Worm (Caenorhabditis elegans) whole organism, L4 larva: Measurements from ENCODE around the gene C11E4.8.

ENCODE experiments used
- F26F4.8 ChIP-seq: fragments of 200-800 bp; sonication (Bioruptor generic); conservative IDR thresholded peaks from 2 replicates; pipeline ENCODE4 v1.3.6; 2022; ENCODE audit warnings: missing genetic modification characterization, missing compliant biosample characterization
- T26A8.4 ChIP-seq: fragments of 200-800 bp; sonication (Bioruptor generic); IDR thresholded peaks from 2 replicates; pipeline ENCODE4 v1.3.6; 2022; ENCODE audit warnings: missing genetic modification characterization, missing compliant biosample characterization
- Y105C5A.15 ChIP-seq: fragments of 200-800 bp; sonication (Bioruptor generic); IDR thresholded peaks from 2 replicates; pipeline ENCODE4 v1.3.6; 2022; ENCODE audit warnings: missing genetic modification characterization, missing compliant biosample characterization
- Y48G9A.11 ChIP-seq: fragments of 200-800 bp; sonication (Bioruptor generic); IDR thresholded peaks from 2 replicates; pipeline ENCODE4 v1.3.6; 2022; ENCODE audit warnings: missing genetic modification reagents, missing genetic modification characterization, missing compliant biosample characterization
- ZK546.5 ChIP-seq, 2 experiments: sonication (generic microtip); optimal IDR thresholded peaks; 2 replicates each; lab custom pipeline; 2017; ENCODE audit warnings: missing biosample characterization in 2 of 2, missing genetic modification characterization in 2 of 2
- aha-1 ChIP-seq: fragments of 150-350 bp; peaks from one replicate; lab custom pipeline; 2014; ENCODE audit warnings: missing biosample characterization, missing genetic modification characterization
- ama-1 ChIP-seq: fragments of 150-350 bp; optimal IDR thresholded peaks from 2 replicates; lab custom pipeline; 2014; ENCODE audit warnings: inconsistent platforms, mixed read lengths
- arid-1 ChIP-seq: fragments of 200-800 bp; sonication (Bioruptor generic); conservative IDR thresholded peaks from 2 replicates; pipeline ENCODE4 v1.3.6; 2022; ENCODE audit warnings: missing genetic modification reagents, missing genetic modification characterization, missing compliant biosample characterization
- ceh-20 ChIP-seq: fragments of 200-800 bp; sonication (Bioruptor generic); IDR thresholded peaks from 2 replicates; pipeline ENCODE4 v1.3.6; 2022; ENCODE audit warnings: missing genetic modification reagents, missing genetic modification characterization, missing compliant biosample characterization
- ceh-32 ChIP-seq: sonication (generic microtip); optimal IDR thresholded peaks from 2 replicates; lab custom pipeline; 2016; ENCODE audit warnings: mild to moderate bottlenecking, missing genetic modification characterization, missing compliant biosample characterization; ENCODE audit not compliant: poor library complexity
- ceh-44 ChIP-seq: fragments of 200-800 bp; sonication (Bioruptor generic); IDR thresholded peaks from 2 replicates; pipeline ENCODE4 v1.3.6; 2022; ENCODE audit warnings: missing genetic modification reagents, missing genetic modification characterization, missing compliant biosample characterization
- ceh-82 ChIP-seq: sonication (generic microtip); optimal IDR thresholded peaks from 2 replicates; lab custom pipeline; 2017; ENCODE audit warnings: missing biosample characterization, missing genetic modification characterization
- cey-2 ChIP-seq: sonication (generic microtip); optimal IDR thresholded peaks from 3 replicates; lab custom pipeline; 2017; ENCODE audit warnings: missing genetic modification characterization, mild to moderate bottlenecking, missing compliant biosample characterization, antibody characterized with exemption, borderline replicate concordance; ENCODE audit not compliant: insufficient read depth
- ctbp-1 ChIP-seq: fragments of 200-800 bp; sonication (Bioruptor generic); IDR thresholded peaks from 2 replicates; pipeline ENCODE4 v1.3.6; 2022; ENCODE audit warnings: missing genetic modification reagents, missing genetic modification characterization, missing compliant biosample characterization
- daf-16 ChIP-seq, 3 experiments: sonication (generic microtip); optimal IDR thresholded peaks; 2 replicates each; lab custom pipeline; 2016 to 2017; ENCODE audit warnings: missing genetic modification characterization in 3 of 3, missing genetic modification reagents in 3 of 3, mild to moderate bottlenecking in 2 of 3, missing compliant biosample characterization in 2 of 3, missing biosample characterization in 1 of 3, moderate library complexity in 1 of 3
- daf-19 ChIP-seq: fragments of 200-800 bp; sonication (Bioruptor generic); conservative IDR thresholded peaks from 2 replicates; pipeline ENCODE4 v1.3.6; 2022; ENCODE audit warnings: missing genetic modification characterization, missing compliant biosample characterization
- dmd-6 ChIP-seq: fragments of 200-800 bp; sonication (Bioruptor generic); IDR thresholded peaks from 2 replicates; pipeline ENCODE4 v1.3.6; 2022; ENCODE audit warnings: missing genetic modification reagents, missing genetic modification characterization, missing compliant biosample characterization
- dmd-9 ChIP-seq: fragments of 200-800 bp; sonication (Bioruptor generic); IDR thresholded peaks from 2 replicates; pipeline ENCODE4 v1.3.6; 2022; ENCODE audit warnings: missing genetic modification reagents, missing genetic modification characterization, missing compliant biosample characterization
- dpl-1 ChIP-seq: fragments of 150-350 bp; optimal IDR thresholded peaks from 2 replicates; lab custom pipeline; 2014; ENCODE audit warnings: missing biosample characterization, missing genetic modification reagents, missing genetic modification characterization
- duxl-1 ChIP-seq: sonication (generic microtip); optimal IDR thresholded peaks from 2 replicates; lab custom pipeline; 2016; ENCODE audit warnings: mild to moderate bottlenecking, missing genetic modification characterization, moderate library complexity, missing compliant biosample characterization; ENCODE audit not compliant: poor library complexity
- egl-43 ChIP-seq: fragments of 200-800 bp; sonication (Bioruptor generic); IDR thresholded peaks from 2 replicates; pipeline ENCODE4 v1.3.6; 2022; ENCODE audit warnings: missing genetic modification reagents, missing genetic modification characterization, missing compliant biosample characterization
- fkh-10 ChIP-seq: fragments of 150-350 bp; optimal IDR thresholded peaks from 2 replicates; lab custom pipeline; 2014; ENCODE audit warnings: missing biosample characterization, missing genetic modification reagents, missing genetic modification characterization
- fos-1 ChIP-seq: fragments of 150-350 bp; optimal IDR thresholded peaks from 2 replicates; lab custom pipeline; 2014; ENCODE audit warnings: missing biosample characterization, missing genetic modification characterization
- hlh-11 ChIP-seq: fragments of 200-800 bp; sonication (Bioruptor generic); optimal IDR thresholded peaks from 2 replicates; lab custom pipeline; 2018; ENCODE audit warnings: mild to moderate bottlenecking, missing genetic modification characterization, missing compliant biosample characterization
- hlh-30 ChIP-seq: sonication (generic microtip); optimal IDR thresholded peaks from 2 replicates; lab custom pipeline; 2017; ENCODE audit warnings: antibody characterized with exemption, mild to moderate bottlenecking, missing genetic modification characterization, missing compliant biosample characterization; ENCODE audit not compliant: insufficient read depth
- hmg-1.1 ChIP-seq: fragments of 200-800 bp; sonication (Bioruptor generic); IDR thresholded peaks from 2 replicates; pipeline ENCODE4 v1.3.6; 2022; ENCODE audit warnings: missing genetic modification reagents, missing genetic modification characterization, missing compliant biosample characterization
- lin-1 ChIP-seq: fragments of 200-800 bp; sonication (Bioruptor generic); IDR thresholded peaks from 2 replicates; pipeline ENCODE4 v1.3.6; 2022; ENCODE audit warnings: missing genetic modification reagents, missing genetic modification characterization, missing compliant biosample characterization
- lin-13 ChIP-seq: fragments of 150-350 bp; optimal IDR thresholded peaks from 2 replicates; lab custom pipeline; 2014; ENCODE audit warnings: missing biosample characterization, missing genetic modification reagents, missing genetic modification characterization
- lin-38 ChIP-seq: fragments of 200-800 bp; sonication (Bioruptor generic); IDR thresholded peaks from 2 replicates; pipeline ENCODE4 v1.3.6; 2022; ENCODE audit warnings: missing genetic modification reagents, missing genetic modification characterization, missing compliant biosample characterization
- lsy-2 ChIP-seq, 2 experiments: fragments of 150-350 bp in 1 of 2; sonication (generic microtip) in 1 of 2; optimal IDR thresholded peaks; 2 replicates each; lab custom pipeline; 2014 to 2017; ENCODE audit warnings: missing biosample characterization in 2 of 2, missing genetic modification characterization in 2 of 2
- mdl-1 ChIP-seq, 2 experiments: fragments of 150-350 bp in 1 of 2; sonication (generic microtip) in 1 of 2; optimal IDR thresholded peaks; 2 replicates each; lab custom pipeline; 2014 to 2017; ENCODE audit warnings: missing biosample characterization in 2 of 2, missing genetic modification characterization in 2 of 2
- mep-1 ChIP-seq: fragments of 150-350 bp; sonication (generic microtip); optimal IDR thresholded peaks from 3 replicates; lab custom pipeline; 2014; ENCODE audit warnings: missing biosample characterization, missing genetic modification characterization
- mes-2 ChIP-seq: sonication (generic microtip); optimal IDR thresholded peaks from 2 replicates; lab custom pipeline; 2016; ENCODE audit warnings: missing genotype, mild to moderate bottlenecking, missing genetic modification characterization, missing compliant biosample characterization; ENCODE audit not compliant: poor library complexity, severe bottlenecking
- mxl-3 ChIP-seq: fragments of 200-800 bp; sonication (Bioruptor generic); optimal IDR thresholded peaks from 2 replicates; lab custom pipeline; 2018; ENCODE audit warnings: mild to moderate bottlenecking, missing genetic modification characterization, missing compliant biosample characterization
- nhr-102 ChIP-seq: sonication (generic microtip); optimal IDR thresholded peaks from 2 replicates; lab custom pipeline; 2016; ENCODE audit warnings: mild to moderate bottlenecking, missing genetic modification characterization, moderate library complexity, missing compliant biosample characterization
- nhr-11 ChIP-seq: fragments of 150-350 bp; optimal IDR thresholded peaks from 2 replicates; lab custom pipeline; 2014; ENCODE audit warnings: missing biosample characterization, missing genetic modification characterization
- nhr-111 ChIP-seq: fragments of 200-800 bp; sonication (Bioruptor generic); optimal IDR thresholded peaks from 2 replicates; lab custom pipeline; 2018; ENCODE audit warnings: mild to moderate bottlenecking, missing genetic modification characterization, missing compliant biosample characterization
- nhr-237 ChIP-seq: sonication (generic microtip); optimal IDR thresholded peaks from 2 replicates; lab custom pipeline; 2017; ENCODE audit warnings: missing biosample characterization, missing genetic modification characterization
- nhr-28 ChIP-seq: fragments of 150-350 bp; optimal IDR thresholded peaks from 2 replicates; lab custom pipeline; 2014; ENCODE audit warnings: missing biosample characterization, missing genetic modification characterization
- nhr-42 ChIP-seq: fragments of 200-800 bp; sonication (Bioruptor generic); IDR thresholded peaks from 2 replicates; pipeline ENCODE4 v1.3.6; 2022; ENCODE audit warnings: missing genetic modification characterization, missing compliant biosample characterization
- snpc-1.2 ChIP-seq: fragments of 200-800 bp; sonication (Bioruptor generic); IDR thresholded peaks from 2 replicates; pipeline ENCODE4 v1.3.6; 2022; ENCODE audit warnings: missing genetic modification reagents, missing genetic modification characterization, missing compliant biosample characterization
- snpc-4 ChIP-seq: fragments of 150-350 bp; optimal IDR thresholded peaks from 2 replicates; lab custom pipeline; 2014; ENCODE audit warnings: missing biosample characterization, missing genetic modification characterization
- unc-62 ChIP-seq, 3 experiments: fragments of 150-350 bp in 1 of 3; sonication (generic microtip); optimal IDR thresholded peaks in 2 of 3; peaks in 1 of 3; 1 replicate in 1 of 3; 2 replicates in 2 of 3; lab custom pipeline; 2014 to 2017; ENCODE audit warnings: missing biosample characterization in 3 of 3, missing genetic modification characterization in 3 of 3, missing genetic modification reagents in 3 of 3, missing genotype in 1 of 3
- zfp-3 ChIP-seq: fragments of 200-800 bp; sonication (Bioruptor generic); conservative IDR thresholded peaks from 2 replicates; pipeline ENCODE4 v1.3.6; 2022; ENCODE audit warnings: missing genetic modification reagents, missing genetic modification characterization, missing compliant biosample characterization
- ztf-11 ChIP-seq: fragments of 150-350 bp; optimal IDR thresholded peaks from 2 replicates; lab custom pipeline; 2014; ENCODE audit warnings: missing biosample characterization, missing genetic modification characterization

The C11E4.8 gene

DNA sequence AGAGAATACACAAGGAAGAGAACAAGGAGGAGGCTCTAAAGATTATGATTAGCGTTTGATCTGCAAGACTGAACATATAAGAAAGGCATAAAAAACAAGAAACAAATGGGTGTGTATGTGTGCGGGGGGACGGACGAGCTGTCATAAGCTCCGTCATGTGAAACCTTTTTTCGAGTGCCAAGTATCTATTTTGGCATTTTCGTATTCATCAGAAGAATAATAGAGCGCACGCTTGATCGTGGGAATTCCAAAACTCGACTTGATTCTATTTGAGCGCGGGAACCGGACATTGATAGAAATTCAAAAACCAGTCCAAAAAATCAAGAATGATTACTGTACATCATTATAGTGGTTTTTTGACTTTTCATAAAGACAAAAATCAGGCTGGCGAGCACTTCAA is 36.5 kb downstream of the C11E4.8 start:
- TF ChIP-seq nhr-28 (tag; lab: Kevin White, UChicago) = no peak
- peak; percentile 91 for TF ChIP-seq aha-1 (tag; lab: Kevin White, UChicago)

DNA sequence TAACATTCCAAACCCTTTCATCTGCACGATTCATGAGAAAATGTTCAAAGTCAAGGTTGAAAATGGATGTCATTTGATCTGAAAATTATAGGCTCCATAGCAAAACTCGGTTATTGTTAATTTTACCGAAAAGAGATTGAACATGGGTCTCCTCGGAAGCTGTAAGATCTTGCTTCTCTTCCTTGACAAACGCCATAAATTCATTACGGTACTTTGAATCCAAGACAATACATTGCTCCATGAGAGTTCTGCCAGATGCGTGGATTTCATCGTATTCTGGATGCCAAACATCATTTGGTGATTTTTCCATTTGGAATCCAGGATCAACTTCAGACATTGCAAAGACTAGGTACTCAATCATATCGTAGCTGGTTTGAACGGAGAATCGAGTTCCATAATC is 45.7 kb downstream of the C11E4.8 start:
- no peak for TF ChIP-seq lin-1 (GFP tag; lab: Robert Waterston, UW)
- no peak for TF ChIP-seq nhr-11 (tag; lab: Kevin White, UChicago)
- peak; percentile 93 for TF ChIP-seq aha-1 (tag; lab: Kevin White, UChicago)
- no peak for TF ChIP-seq nhr-102 (tag; lab: Kevin White, UChicago)
- no peak for TF ChIP-seq snpc-1.2 (GFP tag; lab: Robert Waterston, UW)
- TF ChIP-seq F26F4.8 = no peak
- no peak for TF ChIP-seq lin-38 (GFP tag; lab: Robert Waterston, UW)

DNA sequence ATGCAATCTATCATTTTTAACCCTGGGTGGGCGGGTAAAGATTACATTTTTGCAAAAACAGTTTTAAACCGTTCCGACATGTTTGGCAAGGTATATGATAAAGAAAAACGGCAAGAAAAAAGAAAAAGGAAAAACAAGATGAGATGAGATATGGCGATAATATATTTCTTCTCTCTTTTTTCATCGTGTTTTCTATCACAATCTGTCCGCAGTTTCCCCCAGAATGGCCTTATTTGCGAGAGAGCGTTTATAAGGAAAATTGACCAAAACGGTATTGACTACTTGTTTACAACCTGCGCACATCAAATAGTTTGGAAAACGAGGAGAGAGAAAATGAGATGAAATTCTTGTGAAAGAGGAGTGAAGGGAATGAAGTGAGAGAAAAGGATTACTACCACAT is 47.2 kb downstream of the C11E4.8 start:
- TF ChIP-seq dpl-1 (GFP tag; lab: Kevin White, UChicago) (no peak), daf-19 (no peak), ceh-20 (GFP tag; lab: Robert Waterston, UW) (no peak), ceh-82 (tag; lab: Kevin White, UChicago) (no peak), nhr-237 (tag; lab: Kevin White, UChicago) (no peak), hmg-1.1 (no peak), fos-1 (tag; lab: Kevin White, UChicago) (no peak), mep-1 (no peak), ctbp-1 (GFP tag; lab: Robert Waterston, UW) (no peak), hlh-30 (tag; lab: Kevin White, UChicago) (peak; percentile 22), snpc-4 (tag; lab: Kevin White, UChicago) (no peak), ceh-44 (GFP tag; lab: Robert Waterston, UW) (no peak), cey-2 (tag; lab: Kevin White, UChicago) (no peak), nhr-28 (tag; lab: Kevin White, UChicago) (peak; percentile 61), dmd-9 (GFP tag; lab: Robert Waterston, UW) (no peak), nhr-42 (GFP tag; lab: Robert Waterston, UW) (no peak), dmd-6 (GFP tag; lab: Robert Waterston, UW) (0 out of 2 replicates have a peak, but pooled peaks have one; percentile 13), duxl-1 (tag; lab: Kevin White, UChicago) (no peak), T26A8.4 (GFP tag; lab: Robert Waterston, UW) (no peak), nhr-11 (tag; lab: Kevin White, UChicago) (peak; percentile 11), nhr-111 (GFP tag; lab: Kevin White, UChicago) (no peak), mes-2 (tag; lab: Kevin White, UChicago) (no peak), hlh-11 (tag; lab: Kevin White, UChicago) (peak; percentile 43), unc-62 (GFP tag; optimal IDR thresholded peaks at IDR 0.05 in 1 of 2; lab: Kevin White, UChicago) (no peak), unc-62 (tag; optimal IDR thresholded peaks at IDR 0.05; lab: Kevin White, UChicago) (no peak)
- TF ChIP-seq, all 104 proteins: peak for 5

DNA sequence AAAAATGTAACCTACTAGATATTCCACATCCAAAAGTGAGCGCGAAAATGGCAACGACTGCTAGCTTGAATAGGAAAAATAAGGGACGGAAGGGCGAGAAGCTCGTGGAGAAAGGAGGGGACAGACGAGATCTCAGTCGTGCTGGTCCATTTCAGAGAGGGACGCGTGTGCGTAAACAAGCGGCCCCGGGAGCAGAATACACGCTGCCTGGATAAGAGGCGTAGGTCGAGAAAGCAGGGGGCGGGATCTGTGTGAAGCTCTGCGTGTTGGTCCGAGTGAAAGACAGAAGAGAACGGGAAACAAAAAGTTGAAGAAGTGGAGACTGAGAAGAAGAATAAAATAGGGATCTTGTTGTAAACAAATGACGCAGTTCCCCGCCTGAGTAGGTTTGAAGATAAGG is 48.3 kb downstream of the C11E4.8 start, which contains the start of gene T14B1.1:
Gene T14B1.1, minus strand, starts transcription at position 170 of the 400 bp plus-strand sequence.
- no peak for TF ChIP-seq ztf-11
- no peak for TF ChIP-seq lin-13 (GFP tag; lab: Kevin White, UChicago)
- peak; percentile 2 to 69 for TF ChIP-seq mdl-1 (tag; optimal IDR thresholded peaks at IDR 0.05; lab: Kevin White, UChicago)
- no peak for TF ChIP-seq arid-1 (GFP tag; lab: Robert Waterston, UW)
- TF ChIP-seq ama-1 = no peak
- TF ChIP-seq hlh-11 (tag; lab: Kevin White, UChicago) = peak; percentile 26
- TF ChIP-seq ZK546.5 (tag; optimal IDR thresholded peaks at IDR 0.05; lab: Kevin White, UChicago) = no peak
- no peak for TF ChIP-seq ceh-32 (tag; lab: Kevin White, UChicago)
- TF ChIP-seq nhr-11 (tag; lab: Kevin White, UChicago) = peak; percentile 25
- TF ChIP-seq zfp-3 (GFP tag; lab: Robert Waterston, UW) = no peak
- TF ChIP-seq snpc-4 (tag; lab: Kevin White, UChicago) = no peak
- TF ChIP-seq Y48G9A.11 (GFP tag; lab: Robert Waterston, UW) = no peak
- TF ChIP-seq egl-43 (GFP tag; lab: Robert Waterston, UW) = no peak
- no peak for TF ChIP-seq Y105C5A.15
- TF ChIP-seq daf-16 (GFP tag; optimal IDR thresholded peaks at IDR 0.05; lab: Kevin White, UChicago) = peak in 1 of 2 experiments; percentile 45
- TF ChIP-seq daf-16 (tag; optimal IDR thresholded peaks at IDR 0.05; lab: Kevin White, UChicago) = no peak
- peak; percentile 5 for TF ChIP-seq mxl-3
- TF ChIP-seq fkh-10 (GFP tag; lab: Kevin White, UChicago) = peak; percentile 59
- TF ChIP-seq lsy-2 (tag; optimal IDR thresholded peaks at IDR 0.05; lab: Kevin White, UChicago) = no peak
